Worm (Caenorhabditis elegans) whole organism, L3 larva: ENCODE measurements around the gene F32D8.3.

Experiments used
- ama-1 ChIP-seq: fragments of 150-350 bp; optimal IDR thresholded peaks from 2 replicates; lab custom pipeline; 2018
- fos-1 ChIP-seq: fragments of 150-350 bp; optimal IDR thresholded peaks from 2 replicates; lab custom pipeline; 2014; ENCODE audit warnings: missing biosample characterization, missing genetic modification characterization
- lsy-12 ChIP-seq: sonication (generic microtip); optimal IDR thresholded peaks from 2 replicates; lab custom pipeline; 2016; ENCODE audit warnings: mild to moderate bottlenecking, missing genetic modification characterization, missing compliant biosample characterization
- skn-1 ChIP-seq: fragments of 150-350 bp; optimal IDR thresholded peaks from 2 replicates; lab custom pipeline; 2014; ENCODE audit warnings: missing biosample characterization, missing genetic modification characterization
- snpc-4 ChIP-seq: fragments of 150-350 bp; optimal IDR thresholded peaks from 2 replicates; lab custom pipeline; 2014; ENCODE audit warnings: missing biosample characterization, missing genetic modification characterization
- tbx-2 ChIP-seq: sonication (generic microtip); optimal IDR thresholded peaks from 2 replicates; lab custom pipeline; 2016; ENCODE audit warnings: mild to moderate bottlenecking, missing genetic modification characterization, missing compliant biosample characterization
- ztf-11 ChIP-seq: fragments of 150-350 bp; optimal IDR thresholded peaks from 2 replicates; lab custom pipeline; 2014; ENCODE audit warnings: missing biosample characterization, missing genetic modification characterization

ce11 chrV:10871457-10871861, 15.2 kb upstream of the F32D8.3 start:
- TF ChIP-seq lsy-12 (tag; lab: Kevin White, UChicago), result peak; percentile 54
- TF ChIP-seq snpc-4 (tag; lab: Kevin White, UChicago), result peak; percentile 47
- TF ChIP-seq tbx-2, result peak; percentile 67
- peak; percentile 16 for TF ChIP-seq skn-1 (tag; lab: Kevin White, UChicago)
- TF ChIP-seq ztf-11 (tag; lab: Kevin White, UChicago), result no peak
- no peak for TF ChIP-seq fos-1 (tag; lab: Kevin White, UChicago)
- TF ChIP-seq ama-1, result no peak
